Worm (Caenorhabditis elegans): ENCODE measurements around the gene C28H8.7.
A peak's percentile ranks its signal among the peaks of the same experiment; 100 is the strongest.

Gene C28H8.7

DNA sequence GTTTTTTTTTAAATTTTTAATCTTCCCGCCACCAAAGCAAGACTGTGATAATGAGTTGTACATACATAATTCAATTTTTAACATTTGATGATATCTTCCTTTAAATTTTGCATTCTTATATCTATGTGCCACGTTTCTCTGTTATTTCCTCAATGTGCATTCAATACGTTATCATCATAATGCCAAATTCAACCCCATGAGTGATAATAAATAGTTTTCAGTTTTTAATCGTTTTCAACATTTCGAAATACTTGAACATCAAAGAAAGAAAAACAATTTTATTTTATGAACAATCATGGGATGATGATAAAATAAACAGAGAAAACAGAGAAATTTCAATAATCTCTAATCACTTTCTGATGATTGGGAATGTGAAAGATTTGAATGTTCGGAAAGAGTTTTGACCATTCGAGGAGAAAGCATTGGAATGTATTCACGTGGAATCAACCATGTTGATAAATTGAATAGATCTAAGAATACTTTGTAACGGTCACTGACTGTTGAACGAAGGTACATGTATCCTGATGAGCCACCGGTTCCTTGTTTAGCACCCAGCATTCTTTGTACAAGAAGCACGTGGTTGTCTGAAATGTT is 30.7 kb upstream of the C28H8.7 start:
- no peak for TF ChIP-seq ceh-63 (GFP tag; optimal IDR thresholded peaks at IDR 0.05)
- no peak for TF ChIP-seq fkh-10 (GFP tag; optimal IDR thresholded peaks at IDR 0.05)
- peak; percentile 59 for TF ChIP-seq nhr-71 (tag; optimal IDR thresholded peaks at IDR 0.05)
- peak in 1 of 2 experiments; percentile 57 for TF ChIP-seq lin-35 (GFP tag; optimal IDR thresholded peaks at IDR 0.05)
- TF ChIP-seq pax-3 (tag; optimal IDR thresholded peaks at IDR 0.05), result peak; percentile 9
- TF ChIP-seq ets-5 (GFP tag; IDR thresholded peaks at IDR 0.05), result no peak
- TF ChIP-seq lin-15B (tag; optimal IDR thresholded peaks at IDR 0.05), result no peak
- TF ChIP-seq C34B4.2 (tag; optimal IDR thresholded peaks at IDR 0.05), result no peak
- TF ChIP-seq pag-3 (tag; optimal IDR thresholded peaks at IDR 0.05; ENCODE audit: borderline replicate concordance, insufficient read depth), result no peak
- no peak for TF ChIP-seq ceh-8 (GFP tag; optimal IDR thresholded peaks at IDR 0.05)
- no peak for TF ChIP-seq nhr-84 (tag; optimal IDR thresholded peaks at IDR 0.05)
- peak; percentile 11 for TF ChIP-seq ztf-4 (tag; optimal IDR thresholded peaks at IDR 0.05)
- no peak for TF ChIP-seq C04F5.9 (tag; optimal IDR thresholded peaks at IDR 0.05)
- TF ChIP-seq snpc-4 (tag; optimal IDR thresholded peaks at IDR 0.05), result no peak
- TF ChIP-seq elt-2 (tag; optimal IDR thresholded peaks at IDR 0.05), result peak; percentile 67
- no peak for TF ChIP-seq F16B12.6 (tag; optimal IDR thresholded peaks at IDR 0.05)
- peak; percentile 40 for TF ChIP-seq nhr-85 (tag)
- no peak for TF ChIP-seq nhr-11 (tag; optimal IDR thresholded peaks at IDR 0.05)
- no peak for TF ChIP-seq mab-9 (GFP tag; IDR thresholded peaks at IDR 0.05)
- TF ChIP-seq efl-3 (GFP tag; optimal IDR thresholded peaks at IDR 0.05), result no peak
- peak in 1 of 2 experiments; percentile 21 for TF ChIP-seq efl-1 (optimal IDR thresholded peaks at IDR 0.05)
- peak in 1 of 2 experiments; percentile 70 for TF ChIP-seq efl-1 (GFP tag; optimal IDR thresholded peaks at IDR 0.05 in 1 of 2)
- TF ChIP-seq lin-14 (GFP tag; optimal IDR thresholded peaks at IDR 0.05), result peak; percentile 16
- TF ChIP-seq jun-1 (tag; optimal IDR thresholded peaks at IDR 0.05), result no peak
- no peak for TF ChIP-seq isw-1 (GFP tag; IDR thresholded peaks at IDR 0.05)
- peak; percentile 75 for TF ChIP-seq nhr-90 (tag; optimal IDR thresholded peaks at IDR 0.05; ENCODE audit: poor library complexity)
- TF ChIP-seq lir-3 (tag; optimal IDR thresholded peaks at IDR 0.05; ENCODE audit: poor library complexity), result no peak
- TF ChIP-seq tlp-1 (tag; optimal IDR thresholded peaks at IDR 0.05), result no peak
- no peak for TF ChIP-seq irx-1 (tag; optimal IDR thresholded peaks at IDR 0.05)
- no peak for TF ChIP-seq Y116A8C.19 (tag; optimal IDR thresholded peaks at IDR 0.05; ENCODE audit: borderline replicate concordance)
- no peak for TF ChIP-seq mef-2 (tag; optimal IDR thresholded peaks at IDR 0.05)
- TF ChIP-seq lin-39 (tag; optimal IDR thresholded peaks at IDR 0.05), result no peak
- TF ChIP-seq nhr-20 (tag; optimal IDR thresholded peaks at IDR 0.05), result peak; percentile 27
- no peak for TF ChIP-seq zip-4 (GFP tag; optimal IDR thresholded peaks at IDR 0.05)
- TF ChIP-seq rnt-1 (tag; optimal IDR thresholded peaks at IDR 0.05), result no peak
- TF ChIP-seq pqm-1 (tag; optimal IDR thresholded peaks at IDR 0.05), result peak; percentile 34
- no peak for TF ChIP-seq tbx-2 (tag; optimal IDR thresholded peaks at IDR 0.05)
- TF ChIP-seq ceh-88 (GFP tag; IDR thresholded peaks at IDR 0.05), result no peak
- TF ChIP-seq elt-3 (tag; optimal IDR thresholded peaks at IDR 0.05), result no peak
- no peak for TF ChIP-seq zag-1 (tag; optimal IDR thresholded peaks at IDR 0.05)
- TF ChIP-seq skn-1 (tag; optimal IDR thresholded peaks at IDR 0.05), result no peak
- no peak for TF ChIP-seq hlh-17 (GFP tag; optimal IDR thresholded peaks at IDR 0.05; ENCODE audit: borderline replicate concordance)
- no peak for TF ChIP-seq nhr-12 (tag; optimal IDR thresholded peaks at IDR 0.05)
- no peak for TF ChIP-seq unc-130 (tag; optimal IDR thresholded peaks at IDR 0.05)
- no peak for TF ChIP-seq swsn-7 (tag; optimal IDR thresholded peaks at IDR 0.05)
- peak; percentile 12 for TF ChIP-seq nhr-47 (tag; optimal IDR thresholded peaks at IDR 0.05)
- no peak for TF ChIP-seq alr-1 (tag; optimal IDR thresholded peaks at IDR 0.05; ENCODE audit: borderline replicate concordance)
- TF ChIP-seq C16A3.4 (tag; optimal IDR thresholded peaks at IDR 0.05), result peak; percentile 22
- no peak for TF ChIP-seq unc-86 (tag; optimal IDR thresholded peaks at IDR 0.05)
- TF ChIP-seq ztf-11 (tag; optimal IDR thresholded peaks at IDR 0.05), result no peak
- TF ChIP-seq ama-1 (optimal IDR thresholded peaks at IDR 0.05), result peak; percentile 43
- TF ChIP-seq lsy-2 (tag; optimal IDR thresholded peaks at IDR 0.05), result peak in 1 of 2 experiments; percentile 34
- peak; percentile 21 for TF ChIP-seq snu-23 (GFP tag; optimal IDR thresholded peaks at IDR 0.05)
